Fruit fly (Drosophila melanogaster) Kc167 (cell line): ENCODE data around the gene CG12155.
A peak's percentile ranks its signal among the peaks of the same experiment; 100 is the strongest.

Experiments
- h ChIP-seq: fragments of >200 bp; optimal IDR thresholded peaks from 3 replicates; lab custom pipeline; 2018; ENCODE audit warnings: missing external identifiers
- psq ChIP-seq: fragments of >200 bp; optimal IDR thresholded peaks from 2 replicates; lab custom pipeline; 2017; ENCODE audit warnings: missing external identifiers

- no peak for TF ChIP-seq h
- TF ChIP-seq psq, result peak; percentile 13
These were observed 19.4 kb upstream of the CG12155 start, which contains the start of gene CHES-1-like for dm6 chrX:7708942-7709707.
